Fruit fly (Drosophila melanogaster): ENCODE results near the gene Gss2.

Gss2 gene

DNA sequence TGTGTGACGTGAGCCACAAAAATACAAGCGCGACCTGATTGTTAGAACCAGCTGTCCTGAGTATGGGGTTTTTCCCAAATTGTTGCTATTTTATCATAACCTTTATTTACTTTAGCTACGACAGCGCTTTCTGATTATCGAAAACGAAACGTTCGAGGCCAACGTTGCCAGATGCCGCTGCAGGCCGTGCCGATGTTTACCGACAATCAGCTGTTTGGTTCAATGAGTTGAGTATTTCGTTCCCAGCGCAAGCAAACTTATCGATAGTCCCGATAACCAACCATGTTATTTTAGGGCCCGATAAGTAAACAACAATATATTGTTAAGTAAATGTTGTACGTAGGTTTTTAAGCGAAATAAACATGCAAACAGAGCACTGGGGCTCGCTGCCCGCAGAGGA is 49.3 kb upstream of the Gss2 start, which contains the start of the genes CG15814 and Spt7 (continued):
- TF ChIP-seq lola (GFP tag; optimal IDR thresholded peaks at IDR 0.05) (no peak), CG4282 (GFP tag; optimal IDR thresholded peaks at IDR 0.05) (peak; percentile 31), CG33213 (GFP tag; optimal IDR thresholded peaks at IDR 0.05) (peak; percentile 52), disco-r (GFP tag; optimal IDR thresholded peaks at IDR 0.05) (no peak), CG42726 (GFP tag; IDR thresholded peaks at IDR 0.05; ENCODE audit: partially characterized antibody) (peak; percentile 97), Dip2 (GFP tag; IDR thresholded peaks at IDR 0.05) (no peak), Nf-YA (GFP tag; IDR thresholded peaks at IDR 0.05) (no peak), pros (GFP tag; optimal IDR thresholded peaks at IDR 0.05) (no peak), Atf-2 (GFP tag; optimal IDR thresholded peaks at IDR 0.05) (no peak), Pdp1 (GFP tag; optimal IDR thresholded peaks at IDR 0.05) (peak in 1 of 2 experiments; percentile 53), CG3847 (GFP tag; IDR thresholded peaks at IDR 0.05) (peak; percentile 48), Oaz (GFP tag; IDR thresholded peaks at IDR 0.05) (no peak), CG4328 (GFP tag; optimal IDR thresholded peaks at IDR 0.05) (peak; percentile 13), CG16815 (GFP tag; optimal IDR thresholded peaks at IDR 0.05) (no peak), Sin3A (optimal IDR thresholded peaks at IDR 0.05) (peak; percentile 82), CTCF (GFP tag; optimal IDR thresholded peaks at IDR 0.05) (peak; percentile 53), Hand (GFP tag; optimal IDR thresholded peaks at IDR 0.05) (no peak), ERR (GFP tag; optimal IDR thresholded peaks at IDR 0.05) (peak; percentile 13), lab (GFP tag; optimal IDR thresholded peaks at IDR 0.05) (no peak), tx (GFP tag; optimal IDR thresholded peaks at IDR 0.05) (peak; percentile 15), Optix (GFP tag; IDR thresholded peaks at IDR 0.05) (no peak), ham (GFP tag; IDR thresholded peaks at IDR 0.05) (no peak), sim (GFP tag; IDR thresholded peaks at IDR 0.05) (no peak), CG6854 (GFP tag; optimal IDR thresholded peaks at IDR 0.05) (peak; percentile 1), CG15696 (tag; optimal IDR thresholded peaks at IDR 0.05) (peak; percentile 41), chn (GFP tag; optimal IDR thresholded peaks at IDR 0.05) (peak; percentile 23), grau (tag; optimal IDR thresholded peaks at IDR 0.05) (peak; percentile 39), Gsc (GFP tag; IDR thresholded peaks at IDR 0.05) (no peak), CG10366 (GFP tag; IDR thresholded peaks at IDR 0.05) (no peak)

DNA sequence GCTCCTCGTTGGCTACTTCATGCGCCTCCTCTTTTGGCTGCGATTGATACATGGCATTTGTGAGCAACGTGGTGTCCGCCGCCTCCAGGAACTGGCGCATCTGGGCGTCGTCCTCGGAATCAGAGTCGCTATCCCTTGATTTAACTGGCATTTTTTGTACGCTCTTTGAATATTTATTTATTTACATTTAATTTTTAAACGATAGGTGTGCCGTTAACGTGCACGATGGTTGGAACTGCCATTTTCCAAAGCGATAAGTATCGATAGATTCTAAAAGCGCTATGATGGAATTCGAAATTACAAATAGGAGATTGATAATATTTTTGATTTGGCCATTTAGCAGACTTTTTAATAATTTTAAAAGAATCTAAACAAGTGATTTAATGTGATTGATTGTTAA is 47.0 kb upstream of the Gss2 start, which contains the start of gene CG32554:
CG32554 (minus strand) TSS at position 229 of the 400 bp plus-strand sequence.
- TF ChIP-seq CG14710 (tag; optimal IDR thresholded peaks at IDR 0.05) (peak; percentile 39), CG6791 (GFP tag; IDR thresholded peaks at IDR 0.05; ENCODE audit: partially characterized antibody) (peak; percentile 90), CG10462 (GFP tag; optimal IDR thresholded peaks at IDR 0.05) (no peak), fu2 (GFP tag; optimal IDR thresholded peaks at IDR 0.05) (no peak), fru (optimal IDR thresholded peaks at IDR 0.05) (no peak), dimm (GFP tag; IDR thresholded peaks at IDR 0.05) (no peak), tna (GFP tag; IDR thresholded peaks at IDR 0.05; ENCODE audit: partially characterized antibody) (peak; percentile 85), Scr (GFP tag; IDR thresholded peaks at IDR 0.05; ENCODE audit: partially characterized antibody) (peak; percentile 90), CG1603 (tag; optimal IDR thresholded peaks at IDR 0.05) (peak; percentile 24), Doc3 (GFP tag; IDR thresholded peaks at IDR 0.05; ENCODE audit: partially characterized antibody) (peak; percentile 90), CG3838 (GFP tag; optimal IDR thresholded peaks at IDR 0.05) (no peak), unc-4 (GFP tag; IDR thresholded peaks at IDR 0.05; ENCODE audit: partially characterized antibody) (peak; percentile 87), chinmo (GFP tag; IDR thresholded peaks at IDR 0.05; ENCODE audit: partially characterized antibody) (peak; percentile 83; the same call in 2 of the 4 replicates), Ada2b (GFP tag; IDR thresholded peaks at IDR 0.05) (no peak), Oaz (GFP tag; IDR thresholded peaks at IDR 0.05) (no peak), CG17186 (GFP tag; optimal IDR thresholded peaks at IDR 0.05) (peak; percentile 82), hb (GFP tag; IDR thresholded peaks at IDR 0.05; ENCODE audit: partially characterized antibody) (peak; percentile 83), CG16813 (GFP tag; IDR thresholded peaks at IDR 0.05; ENCODE audit: partially characterized antibody) (peak; percentile 86), CG10267 (tag; optimal IDR thresholded peaks at IDR 0.05) (peak; percentile 18), lbe (GFP tag; optimal IDR thresholded peaks at IDR 0.05) (peak; percentile 11), Dref (GFP tag; IDR thresholded peaks at IDR 0.05) (peak; percentile 73), crp (GFP tag; optimal IDR thresholded peaks at IDR 0.05) (peak in 1 of 2 experiments; percentile 60), Dbx (GFP tag; IDR thresholded peaks at IDR 0.05) (no peak), Sry-δ (GFP tag; optimal IDR thresholded peaks at IDR 0.05) (peak; percentile 64)
